Worm (Caenorhabditis elegans): ENCODE results near the gene Y57A10C.9.

Y57A10C.9 gene

ce11 chrII:12389783-12390182 lies 48.6 kb downstream of the Y57A10C.9 start, which contains the start of gene Y57A10B.6:
TSS of gene Y57A10B.6 (plus strand) at chrII:12390083.
- TF ChIP-seq C08G9.2 (tag; optimal IDR thresholded peaks at IDR 0.05) = no peak
- no peak for TF ChIP-seq unc-3 (GFP tag; conservative IDR thresholded peaks at IDR 0.05)
- TF ChIP-seq unc-3 (tag; optimal IDR thresholded peaks at IDR 0.05) = no peak
- TF ChIP-seq gmeb-2 (tag; optimal IDR thresholded peaks at IDR 0.05) = no peak
- no peak for TF ChIP-seq nhr-232 (tag; optimal IDR thresholded peaks at IDR 0.05)
- TF ChIP-seq sox-2 (GFP tag; IDR thresholded peaks at IDR 0.05) = no peak

DNA sequence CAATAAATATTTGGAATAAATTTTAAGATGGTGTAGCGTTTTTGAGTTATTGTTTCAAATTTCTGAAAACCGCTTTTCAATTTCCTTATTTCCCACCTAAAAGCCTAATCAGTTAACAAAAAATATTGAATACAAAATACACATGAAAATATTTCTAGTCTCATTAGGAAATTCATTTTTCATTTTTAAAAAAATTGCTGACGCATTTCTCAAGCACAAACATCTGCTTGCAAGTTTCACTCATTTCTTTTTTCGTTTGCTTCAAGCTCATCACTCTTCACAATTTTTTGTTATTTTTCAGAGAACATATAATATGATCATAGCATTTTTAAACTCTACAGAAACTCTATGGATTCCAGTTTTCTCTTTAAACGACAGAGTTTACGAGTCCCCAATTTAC lies 50.4 kb downstream of the Y57A10C.9 start, which contains the start of gene sre-41:
TSS of gene sre-41 (plus strand) at position 301 of the 400 bp plus-strand sequence.
- TF ChIP-seq hlh-13 (GFP tag; optimal IDR thresholded peaks at IDR 0.05) (no peak), sox-4 (tag; optimal IDR thresholded peaks at IDR 0.05) (no peak), hlh-8 (tag; optimal IDR thresholded peaks at IDR 0.05) (no peak), fkh-10 (GFP tag; optimal IDR thresholded peaks at IDR 0.05) (no peak), madf-2 (tag; optimal IDR thresholded peaks at IDR 0.05) (no peak), pros-1 (tag; optimal IDR thresholded peaks at IDR 0.05) (no peak), pag-3 (tag; optimal IDR thresholded peaks at IDR 0.05; ENCODE audit: borderline replicate concordance) (no peak), ceh-19 (GFP tag; optimal IDR thresholded peaks at IDR 0.05) (no peak), pha-4 (tag; optimal IDR thresholded peaks at IDR 0.05) (no peak), unc-42 (tag; optimal IDR thresholded peaks at IDR 0.05) (no peak), ceh-2 (tag; optimal IDR thresholded peaks at IDR 0.05) (no peak), lim-6 (tag; optimal IDR thresholded peaks at IDR 0.05) (no peak), zip-5 (tag; optimal IDR thresholded peaks at IDR 0.05) (no peak), rnt-1 (tag; optimal IDR thresholded peaks at IDR 0.05) (no peak), mec-3 (tag; optimal IDR thresholded peaks at IDR 0.05; ENCODE audit: borderline replicate concordance) (no peak)

- TF ChIP-seq nhr-11 (tag; optimal IDR thresholded peaks at IDR 0.05) (no peak), C08G9.2 (tag; optimal IDR thresholded peaks at IDR 0.05) (no peak), tbx-2 (tag; optimal IDR thresholded peaks at IDR 0.05) (no peak), unc-42 (tag; optimal IDR thresholded peaks at IDR 0.05) (no peak), zip-5 (tag; optimal IDR thresholded peaks at IDR 0.05) (no peak), hlh-30 (tag; optimal IDR thresholded peaks at IDR 0.05; ENCODE audit: insufficient read depth) (no peak), ceh-45 (GFP tag; IDR thresholded peaks at IDR 0.05) (no peak), ref-2 (tag; optimal IDR thresholded peaks at IDR 0.05) (no peak), unc-55 (GFP tag; optimal IDR thresholded peaks at IDR 0.05) (no peak), ttx-3 (tag; optimal IDR thresholded peaks at IDR 0.05) (no peak), elt-2 (tag; optimal IDR thresholded peaks at IDR 0.05) (no peak), Y22D7AL.16 (tag; optimal IDR thresholded peaks at IDR 0.05) (no peak), pros-1 (tag; optimal IDR thresholded peaks at IDR 0.05) (no peak), unc-3 (GFP tag; conservative IDR thresholded peaks at IDR 0.05) (no peak), unc-3 (tag; optimal IDR thresholded peaks at IDR 0.05) (no peak), ceh-14 (tag; optimal IDR thresholded peaks at IDR 0.05) (no peak)
Measured at ce11 chrII:12387487-12387886, 50.9 kb downstream of the Y57A10C.9 start.

- TF ChIP-seq nhr-232 (tag; optimal IDR thresholded peaks at IDR 0.05) = no peak
- no peak for TF ChIP-seq rnt-1 (tag; optimal IDR thresholded peaks at IDR 0.05)
- no peak for TF ChIP-seq tbx-2 (tag; optimal IDR thresholded peaks at IDR 0.05)
- no peak for TF ChIP-seq F13H6.1 (tag; optimal IDR thresholded peaks at IDR 0.05)
- no peak for TF ChIP-seq T23F11.4 (GFP tag; optimal IDR thresholded peaks at IDR 0.05)
- no peak for TF ChIP-seq nhr-11 (tag; optimal IDR thresholded peaks at IDR 0.05)
Measured at ce11 chrII:12386781-12387180, 51.6 kb downstream of the Y57A10C.9 start, which contains the start of gene sre-42. TSS of gene sre-42 (minus strand) at chrII:12386881.

DNA sequence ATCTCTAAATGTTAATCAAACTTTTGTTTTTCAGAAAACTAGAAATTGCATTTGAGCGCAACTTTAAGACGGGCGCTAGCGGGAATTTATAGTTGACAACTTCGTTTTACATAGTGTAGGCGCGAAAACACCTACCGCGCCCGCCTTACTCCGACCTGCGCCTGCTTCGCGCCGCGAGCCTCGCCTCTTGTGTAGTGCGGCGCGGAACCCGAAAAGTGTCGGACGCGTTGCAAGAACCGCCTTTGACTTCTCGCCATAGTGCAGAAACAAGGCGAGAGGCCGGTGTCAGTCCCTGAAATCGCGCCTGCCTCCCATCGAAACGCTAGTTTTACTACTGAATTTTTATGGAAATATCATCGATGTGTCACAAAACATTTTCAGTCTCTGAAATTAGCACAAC lies 52.5 kb downstream of the Y57A10C.9 start:
- TF ChIP-seq hlh-8 (tag; optimal IDR thresholded peaks at IDR 0.05) (no peak), lin-11 (tag; optimal IDR thresholded peaks at IDR 0.05) (no peak), fkh-6 (tag; optimal IDR thresholded peaks at IDR 0.05) (no peak), ceh-45 (GFP tag; IDR thresholded peaks at IDR 0.05) (no peak), pros-1 (tag; optimal IDR thresholded peaks at IDR 0.05) (no peak), unc-3 (GFP tag; conservative IDR thresholded peaks at IDR 0.05) (no peak), unc-3 (tag; optimal IDR thresholded peaks at IDR 0.05) (no peak), hlh-15 (tag; optimal IDR thresholded peaks at IDR 0.05) (no peak), C08G9.2 (tag; optimal IDR thresholded peaks at IDR 0.05) (no peak), ceh-2 (tag; optimal IDR thresholded peaks at IDR 0.05) (no peak), K02D7.2 (tag; optimal IDR thresholded peaks at IDR 0.05) (no peak), rnt-1 (tag; optimal IDR thresholded peaks at IDR 0.05) (no peak), zip-5 (tag; optimal IDR thresholded peaks at IDR 0.05) (no peak), fax-1 (tag; optimal IDR thresholded peaks at IDR 0.05) (no peak), tbx-2 (tag; optimal IDR thresholded peaks at IDR 0.05) (no peak), unc-86 (tag; optimal IDR thresholded peaks at IDR 0.05) (no peak)

Measured in whole organism, late embryonic.